Worm (Caenorhabditis elegans) whole organism, L2 larva: ENCODE results near the gene F02E8.4.

Experiments
- C34F6.9 ChIP-seq: fragments of 150-350 bp; optimal IDR thresholded peaks from 2 replicates; lab custom pipeline; 2014; ENCODE audit warnings: missing biosample characterization, missing genetic modification characterization
- F13H6.1 ChIP-seq: sonication (generic microtip); optimal IDR thresholded peaks from 2 replicates; lab custom pipeline; 2016; ENCODE audit warnings: missing genetic modification characterization, missing compliant biosample characterization
- R02D3.7 ChIP-seq: fragments of 150-350 bp; optimal IDR thresholded peaks from 2 replicates; lab custom pipeline; 2014; ENCODE audit warnings: missing biosample characterization, missing genetic modification characterization
- alr-1 ChIP-seq: fragments of 150-350 bp; optimal IDR thresholded peaks from 2 replicates; lab custom pipeline; 2014; ENCODE audit warnings: missing biosample characterization, missing genetic modification characterization
- aly-2 ChIP-seq: fragments of 150-350 bp; optimal IDR thresholded peaks from 2 replicates; lab custom pipeline; 2014; ENCODE audit warnings: missing biosample characterization, missing genetic modification characterization
- ama-1 ChIP-seq: fragments of 150-350 bp; optimal IDR thresholded peaks from 2 replicates; lab custom pipeline; 2018; ENCODE audit warnings: inconsistent platforms
- blmp-1 ChIP-seq: sonication (generic microtip); optimal IDR thresholded peaks from 2 replicates; lab custom pipeline; 2017; ENCODE audit warnings: missing genetic modification characterization, mild to moderate bottlenecking, missing compliant biosample characterization, antibody characterized with exemption, moderate library complexity; ENCODE audit not compliant: insufficient read depth
- dmd-4 ChIP-seq: sonication (generic microtip); optimal IDR thresholded peaks from 2 replicates; lab custom pipeline; 2017; ENCODE audit warnings: missing biosample characterization, missing genetic modification characterization
- egl-27 ChIP-seq: sonication (generic microtip); optimal IDR thresholded peaks from 3 replicates; lab custom pipeline; 2017; ENCODE audit warnings: missing biosample characterization, missing genetic modification reagents, missing genetic modification characterization
- elt-1 ChIP-seq: fragments of 150-350 bp; optimal IDR thresholded peaks from 2 replicates; lab custom pipeline; 2014; ENCODE audit warnings: missing biosample characterization, missing genetic modification characterization
- elt-3 ChIP-seq: sonication (generic microtip); optimal IDR thresholded peaks from 2 replicates; lab custom pipeline; 2017; ENCODE audit warnings: missing biosample characterization, missing genetic modification characterization
- gmeb-1 ChIP-seq: fragments of 150-350 bp; optimal IDR thresholded peaks from 2 replicates; lab custom pipeline; 2014; ENCODE audit warnings: missing biosample characterization, missing genetic modification characterization
- lin-13 ChIP-seq: fragments of 150-350 bp; optimal IDR thresholded peaks from 2 replicates; lab custom pipeline; 2014; ENCODE audit warnings: missing biosample characterization, missing genetic modification reagents, missing genetic modification characterization
- mab-5 ChIP-seq: fragments of 150-350 bp; optimal IDR thresholded peaks from 2 replicates; lab custom pipeline; 2014; ENCODE audit warnings: missing biosample characterization, missing genetic modification characterization
- mbf-1 ChIP-seq: sonication (generic microtip); optimal IDR thresholded peaks from 2 replicates; lab custom pipeline; 2017; ENCODE audit warnings: missing biosample characterization, missing genetic modification characterization
- nhr-10 ChIP-seq: sonication (generic microtip); optimal IDR thresholded peaks from 2 replicates; lab custom pipeline; 2017; ENCODE audit warnings: missing biosample characterization, missing genetic modification characterization
- nhr-11 ChIP-seq: fragments of 150-350 bp; optimal IDR thresholded peaks from 2 replicates; lab custom pipeline; 2014; ENCODE audit warnings: missing biosample characterization, missing genetic modification characterization
- nhr-12 ChIP-seq: fragments of 150-350 bp; optimal IDR thresholded peaks from 2 replicates; lab custom pipeline; 2014; ENCODE audit warnings: missing biosample characterization, missing genetic modification characterization
- nhr-21 ChIP-seq: fragments of 150-350 bp; optimal IDR thresholded peaks from 2 replicates; lab custom pipeline; 2014; ENCODE audit warnings: missing biosample characterization, missing genetic modification characterization
- nhr-23 ChIP-seq: fragments of 150-350 bp; optimal IDR thresholded peaks from 2 replicates; lab custom pipeline; 2014; ENCODE audit warnings: missing biosample characterization, missing genetic modification reagents, missing genetic modification characterization
- nhr-237 ChIP-seq: fragments of 150-350 bp; optimal IDR thresholded peaks from 2 replicates; lab custom pipeline; 2014; ENCODE audit warnings: missing biosample characterization, missing genetic modification characterization
- nhr-25 ChIP-seq: fragments of 150-350 bp; sonication (generic microtip); optimal IDR thresholded peaks from 3 replicates; lab custom pipeline; 2014; ENCODE audit warnings: missing biosample characterization, missing genetic modification characterization
- nhr-6 ChIP-seq: fragments of 150-350 bp; optimal IDR thresholded peaks from 2 replicates; lab custom pipeline; 2014; ENCODE audit warnings: missing biosample characterization, missing genetic modification characterization
- nhr-77 ChIP-seq: fragments of 150-350 bp; optimal IDR thresholded peaks from 2 replicates; lab custom pipeline; 2014; ENCODE audit warnings: missing biosample characterization, missing genetic modification characterization
- sem-4 ChIP-seq: fragments of 150-350 bp; optimal IDR thresholded peaks from 2 replicates; lab custom pipeline; 2014; ENCODE audit warnings: missing biosample characterization, missing genetic modification reagents, missing genetic modification characterization
- skn-1 ChIP-seq: sonication (generic microtip); optimal IDR thresholded peaks from 2 replicates; lab custom pipeline; 2017; ENCODE audit warnings: missing biosample characterization, missing genetic modification characterization
- sma-9 ChIP-seq, 2 experiments: fragments of 150-350 bp in 1 of 2; sonication (generic microtip) in 1 of 2; optimal IDR thresholded peaks; 2 replicates each; lab custom pipeline; 2014 to 2016; ENCODE audit warnings: missing genetic modification characterization in 2 of 2, mild to moderate bottlenecking in 1 of 2, missing biosample characterization in 1 of 2, missing compliant biosample characterization in 1 of 2, missing genetic modification reagents in 1 of 2, moderate library complexity in 1 of 2
- snpc-4 ChIP-seq: fragments of 150-350 bp; optimal IDR thresholded peaks from 2 replicates; lab custom pipeline; 2014; ENCODE audit warnings: missing biosample characterization, missing genetic modification characterization
- unc-62 ChIP-seq: fragments of 150-350 bp; optimal IDR thresholded peaks from 2 replicates; lab custom pipeline; 2014; ENCODE audit warnings: missing biosample characterization, missing genetic modification reagents, missing genetic modification characterization
- zag-1 ChIP-seq: fragments of 150-350 bp; optimal IDR thresholded peaks from 2 replicates; lab custom pipeline; 2014; ENCODE audit warnings: missing biosample characterization, missing genetic modification characterization
- ztf-1 ChIP-seq: fragments of 200-800 bp; sonication (Bioruptor generic); conservative IDR thresholded peaks from 2 replicates; pipeline ENCODE4 v1.3.6; 2022; ENCODE audit warnings: missing genetic modification characterization, missing compliant biosample characterization
- ztf-4 ChIP-seq: fragments of 150-350 bp; optimal IDR thresholded peaks from 2 replicates; lab custom pipeline; 2014; ENCODE audit warnings: missing biosample characterization, missing genetic modification characterization

F02E8.4 gene

DNA sequence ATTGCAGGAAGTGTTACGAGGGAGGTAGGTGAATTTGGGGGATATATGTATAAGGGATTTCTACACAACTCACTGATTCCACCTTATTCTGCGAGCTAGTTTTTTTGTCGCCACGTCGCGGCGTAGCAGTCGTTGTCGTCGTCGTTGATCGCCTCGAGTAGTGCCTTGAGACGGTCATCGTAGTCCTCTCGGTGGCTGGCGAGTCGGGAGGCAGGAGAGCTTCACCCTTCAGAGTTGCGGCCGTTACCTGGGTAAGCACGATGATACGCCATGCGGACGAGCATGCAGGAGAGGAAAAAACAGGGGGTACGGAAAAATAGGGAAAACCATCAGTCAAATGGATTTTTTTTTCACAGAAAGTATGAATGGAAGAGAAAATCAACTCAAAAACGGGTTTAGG lies 40.7 kb upstream of the F02E8.4 start:
- TF ChIP-seq egl-27 (tag; lab: Kevin White, UChicago) (no peak), nhr-21 (tag; lab: Kevin White, UChicago) (no peak), nhr-237 (tag; lab: Kevin White, UChicago) (no peak), elt-3 (tag; lab: Kevin White, UChicago) (no peak), F13H6.1 (no peak), nhr-23 (tag; lab: Kevin White, UChicago) (no peak), snpc-4 (no peak), R02D3.7 (tag; lab: Kevin White, UChicago) (no peak), sem-4 (tag; lab: Kevin White, UChicago) (no peak), elt-1 (tag; lab: Kevin White, UChicago) (no peak)

DNA sequence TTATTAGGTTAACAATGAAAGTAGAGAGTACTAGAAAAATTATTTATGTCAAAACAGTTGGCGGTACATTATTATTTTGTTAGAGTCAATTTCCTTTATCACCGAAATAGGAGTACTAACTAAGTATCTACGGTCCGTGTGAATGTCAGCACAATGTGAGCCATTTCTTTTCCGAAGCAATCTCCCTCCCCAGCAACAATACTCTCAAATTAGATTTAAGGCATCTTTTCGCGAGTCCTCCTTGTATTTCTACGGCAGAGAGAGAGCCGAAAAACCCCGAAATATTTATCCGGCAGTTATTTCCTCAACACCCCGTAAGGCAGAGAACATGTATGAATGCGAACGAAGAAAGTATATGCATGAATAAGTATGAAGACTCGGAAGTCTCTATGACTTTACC lies 38.6 kb upstream of the F02E8.4 start:
- TF ChIP-seq ama-1 (lab: Kevin White, UChicago) (no peak), gmeb-1 (tag; lab: Kevin White, UChicago) (no peak), lin-13 (no peak), ztf-1 (GFP tag; lab: Robert Waterston, UW) (no peak), nhr-21 (tag; lab: Kevin White, UChicago) (no peak), R02D3.7 (tag; lab: Kevin White, UChicago) (no peak), nhr-10 (tag; lab: Kevin White, UChicago) (no peak)

- TF ChIP-seq blmp-1 (no peak), ztf-4 (tag; lab: Kevin White, UChicago) (no peak), nhr-25 (no peak), nhr-21 (tag; lab: Kevin White, UChicago) (no peak)
These were observed 35.2 kb upstream of the F02E8.4 start, which contains the start of gene dop-1 for ce11 chrX:4418751-4419150. Gene dop-1 (minus strand): TSS chrX:4418851.

DNA sequence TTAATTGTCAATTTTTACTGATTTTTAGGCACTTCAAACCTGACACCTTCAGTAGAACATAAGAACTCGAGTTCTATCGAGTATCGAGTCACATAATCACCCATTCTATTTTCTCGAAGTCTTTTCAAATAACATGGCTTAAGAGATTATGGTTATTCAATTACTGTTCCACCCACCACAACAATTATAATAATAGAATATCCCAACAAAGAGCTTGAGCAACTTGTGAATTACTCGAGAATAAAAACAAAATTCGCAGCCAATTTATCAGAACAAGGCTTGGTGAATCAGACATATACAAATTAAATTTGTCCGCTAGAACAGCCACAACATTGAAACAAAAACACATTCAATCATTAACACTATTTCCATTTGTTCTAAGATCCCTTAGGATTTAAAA lies 29.7 kb upstream of the F02E8.4 start:
- TF ChIP-seq nhr-6 (tag; lab: Kevin White, UChicago), result no peak
- TF ChIP-seq elt-3 (tag; lab: Kevin White, UChicago), result no peak
- TF ChIP-seq ztf-1 (GFP tag; lab: Robert Waterston, UW), result no peak
- TF ChIP-seq blmp-1, result no peak
- TF ChIP-seq nhr-25, result no peak
- TF ChIP-seq nhr-11 (tag; lab: Kevin White, UChicago), result no peak
- TF ChIP-seq nhr-77 (tag; lab: Kevin White, UChicago), result no peak
- no peak for TF ChIP-seq R02D3.7 (tag; lab: Kevin White, UChicago)
- no peak for TF ChIP-seq mab-5
- no peak for TF ChIP-seq nhr-12 (tag; lab: Kevin White, UChicago)
- no peak for TF ChIP-seq skn-1 (tag; lab: Kevin White, UChicago)
- TF ChIP-seq ztf-4 (tag; lab: Kevin White, UChicago), result no peak
- TF ChIP-seq zag-1 (tag; lab: Kevin White, UChicago), result no peak
- TF ChIP-seq C34F6.9 (tag; lab: Kevin White, UChicago), result no peak

- TF ChIP-seq nhr-25 (no peak), R02D3.7 (tag; lab: Kevin White, UChicago) (no peak)
- TF ChIP-seq, all 48 proteins: peak for 0
These were observed 27.4 kb upstream of the F02E8.4 start for ce11 chrX:4426496-4426895.

- TF ChIP-seq unc-62 (no peak), dmd-4 (no peak), sma-9 (GFP tag; optimal IDR thresholded peaks at IDR 0.05; lab: Kevin White, UChicago) (no peak), sma-9 (tag; optimal IDR thresholded peaks at IDR 0.05; lab: Kevin White, UChicago) (no peak), nhr-77 (tag; lab: Kevin White, UChicago) (no peak), mbf-1 (tag; lab: Kevin White, UChicago) (no peak), alr-1 (tag; lab: Kevin White, UChicago) (no peak), nhr-6 (tag; lab: Kevin White, UChicago) (no peak), zag-1 (tag; lab: Kevin White, UChicago) (no peak), ztf-4 (tag; lab: Kevin White, UChicago) (no peak), aly-2 (tag; lab: Kevin White, UChicago) (no peak), nhr-11 (tag; lab: Kevin White, UChicago) (no peak)
These were observed 26.5 kb upstream of the F02E8.4 start for ce11 chrX:4427387-4427786.
